Worm (Caenorhabditis elegans) whole organism, L4 larva: ENCODE data around the gene cct-1.

ENCODE experiments used
- F37D6.2 ChIP-seq: sonication (generic microtip); optimal IDR thresholded peaks from 2 replicates; lab custom pipeline; 2016; ENCODE audit warnings: mild to moderate bottlenecking, missing genetic modification characterization, missing compliant biosample characterization
- F44E2.7 ChIP-seq: fragments of 200-800 bp; sonication (Bioruptor generic); IDR thresholded peaks from 2 replicates; pipeline ENCODE4 v2.1.2; 2022; ENCODE audit warnings: missing genetic modification characterization, missing compliant biosample characterization
- R02D3.7 ChIP-seq: fragments of 150-350 bp; sonication (generic microtip); optimal IDR thresholded peaks from 3 replicates; lab custom pipeline; 2014; ENCODE audit warnings: missing biosample characterization, missing genetic modification characterization
- Y48G9A.11 ChIP-seq: fragments of 200-800 bp; sonication (Bioruptor generic); IDR thresholded peaks from 2 replicates; pipeline ENCODE4 v1.3.6; 2022; ENCODE audit warnings: missing genetic modification reagents, missing genetic modification characterization, missing compliant biosample characterization
- aha-1 ChIP-seq: fragments of 150-350 bp; peaks from one replicate; lab custom pipeline; 2014; ENCODE audit warnings: missing biosample characterization, missing genetic modification characterization
- aly-2 ChIP-seq: sonication (generic microtip); optimal IDR thresholded peaks from 2 replicates; lab custom pipeline; 2018; ENCODE audit warnings: missing biosample characterization, missing genetic modification characterization
- ama-1 ChIP-seq: fragments of 150-350 bp; optimal IDR thresholded peaks from 2 replicates; lab custom pipeline; 2014; ENCODE audit warnings: inconsistent platforms, mixed read lengths
- arid-1 ChIP-seq: fragments of 200-800 bp; sonication (Bioruptor generic); conservative IDR thresholded peaks from 2 replicates; pipeline ENCODE4 v1.3.6; 2022; ENCODE audit warnings: missing genetic modification reagents, missing genetic modification characterization, missing compliant biosample characterization
- ceh-28 ChIP-seq: fragments of 150-350 bp; optimal IDR thresholded peaks from 2 replicates; lab custom pipeline; 2014; ENCODE audit warnings: missing biosample characterization, missing genetic modification reagents, missing genetic modification characterization
- ceh-44 ChIP-seq: fragments of 200-800 bp; sonication (Bioruptor generic); IDR thresholded peaks from 2 replicates; pipeline ENCODE4 v1.3.6; 2022; ENCODE audit warnings: missing genetic modification reagents, missing genetic modification characterization, missing compliant biosample characterization
- ceh-62 ChIP-seq: sonication (generic microtip); optimal IDR thresholded peaks from 2 replicates; lab custom pipeline; 2017; ENCODE audit warnings: missing biosample characterization, missing genetic modification characterization
- ces-1 ChIP-seq: fragments of 150-350 bp; sonication (generic microtip); optimal IDR thresholded peaks from 4 replicates; lab custom pipeline; 2014; ENCODE audit warnings: missing biosample characterization, missing genetic modification reagents, missing genetic modification characterization
- cey-2 ChIP-seq: sonication (generic microtip); optimal IDR thresholded peaks from 3 replicates; lab custom pipeline; 2017; ENCODE audit warnings: missing genetic modification characterization, mild to moderate bottlenecking, missing compliant biosample characterization, antibody characterized with exemption, borderline replicate concordance; ENCODE audit not compliant: insufficient read depth
- daf-12 ChIP-seq: fragments of 150-350 bp; optimal IDR thresholded peaks from 2 replicates; lab custom pipeline; 2014; ENCODE audit warnings: missing biosample characterization, missing genetic modification reagents, missing genetic modification characterization
- daf-8 ChIP-seq: fragments of 200-800 bp; sonication (Bioruptor generic); IDR thresholded peaks from 2 replicates; pipeline ENCODE4 v1.3.6; 2022; ENCODE audit warnings: missing genetic modification characterization, missing compliant biosample characterization
- dve-1 ChIP-seq: sonication (generic microtip); optimal IDR thresholded peaks from 2 replicates; lab custom pipeline; 2017; ENCODE audit warnings: antibody characterized with exemption, mild to moderate bottlenecking, missing genetic modification characterization, missing compliant biosample characterization; ENCODE audit not compliant: insufficient read depth
- hlh-11 ChIP-seq: fragments of 200-800 bp; sonication (Bioruptor generic); optimal IDR thresholded peaks from 2 replicates; lab custom pipeline; 2018; ENCODE audit warnings: mild to moderate bottlenecking, missing genetic modification characterization, missing compliant biosample characterization
- hlh-30 ChIP-seq: sonication (generic microtip); optimal IDR thresholded peaks from 2 replicates; lab custom pipeline; 2017; ENCODE audit warnings: antibody characterized with exemption, mild to moderate bottlenecking, missing genetic modification characterization, missing compliant biosample characterization; ENCODE audit not compliant: insufficient read depth
- lim-7 ChIP-seq: fragments of 200-800 bp; sonication (Bioruptor generic); IDR thresholded peaks from 2 replicates; pipeline ENCODE4 v1.3.6; 2022; ENCODE audit warnings: missing genetic modification characterization, missing compliant biosample characterization
- lin-15B ChIP-seq: fragments of 150-350 bp; sonication (generic microtip); optimal IDR thresholded peaks from 3 replicates; lab custom pipeline; 2014; ENCODE audit warnings: missing biosample characterization, missing genetic modification characterization
- lin-29 ChIP-seq: fragments of 200-800 bp; sonication (Bioruptor generic); IDR thresholded peaks from 2 replicates; pipeline ENCODE4 v1.3.6; 2022; ENCODE audit warnings: missing genetic modification reagents, missing genetic modification characterization, missing compliant biosample characterization
- lin-38 ChIP-seq: fragments of 200-800 bp; sonication (Bioruptor generic); IDR thresholded peaks from 2 replicates; pipeline ENCODE4 v1.3.6; 2022; ENCODE audit warnings: missing genetic modification reagents, missing genetic modification characterization, missing compliant biosample characterization
- lin-39 ChIP-seq: fragments of 150-350 bp; optimal IDR thresholded peaks from 2 replicates; lab custom pipeline; 2014; ENCODE audit warnings: missing biosample characterization, missing genetic modification reagents, missing genetic modification characterization
- lir-3 ChIP-seq: sonication (generic microtip); optimal IDR thresholded peaks from 2 replicates; lab custom pipeline; 2016; ENCODE audit warnings: mild to moderate bottlenecking, missing genetic modification characterization, missing compliant biosample characterization
- lsy-2 ChIP-seq, 2 experiments: fragments of 150-350 bp in 1 of 2; sonication (generic microtip) in 1 of 2; optimal IDR thresholded peaks; 2 replicates each; lab custom pipeline; 2014 to 2017; ENCODE audit warnings: missing biosample characterization in 2 of 2, missing genetic modification characterization in 2 of 2
- mdl-1 ChIP-seq, 2 experiments: fragments of 150-350 bp in 1 of 2; sonication (generic microtip) in 1 of 2; optimal IDR thresholded peaks; 2 replicates each; lab custom pipeline; 2014 to 2017; ENCODE audit warnings: missing biosample characterization in 2 of 2, missing genetic modification characterization in 2 of 2
- mep-1 ChIP-seq: fragments of 150-350 bp; sonication (generic microtip); optimal IDR thresholded peaks from 3 replicates; lab custom pipeline; 2014; ENCODE audit warnings: missing biosample characterization, missing genetic modification characterization
- mxl-3 ChIP-seq: fragments of 200-800 bp; sonication (Bioruptor generic); optimal IDR thresholded peaks from 2 replicates; lab custom pipeline; 2018; ENCODE audit warnings: mild to moderate bottlenecking, missing genetic modification characterization, missing compliant biosample characterization
- nhr-10 ChIP-seq: fragments of 150-350 bp; optimal IDR thresholded peaks from 2 replicates; lab custom pipeline; 2014; ENCODE audit warnings: missing biosample characterization, missing genetic modification characterization
- nhr-11 ChIP-seq: fragments of 150-350 bp; optimal IDR thresholded peaks from 2 replicates; lab custom pipeline; 2014; ENCODE audit warnings: missing biosample characterization, missing genetic modification characterization
- nhr-25 ChIP-seq: sonication (generic microtip); optimal IDR thresholded peaks from 2 replicates; lab custom pipeline; 2017; ENCODE audit warnings: missing genetic modification characterization, mild to moderate bottlenecking, missing compliant biosample characterization, antibody characterized with exemption, moderate library complexity, borderline replicate concordance; ENCODE audit not compliant: insufficient read depth
- nhr-28 ChIP-seq: fragments of 150-350 bp; optimal IDR thresholded peaks from 2 replicates; lab custom pipeline; 2014; ENCODE audit warnings: missing biosample characterization, missing genetic modification characterization
- nhr-48 ChIP-seq: sonication (generic microtip); optimal IDR thresholded peaks from 2 replicates; lab custom pipeline; 2016; ENCODE audit warnings: mild to moderate bottlenecking, missing genetic modification characterization, missing compliant biosample characterization
- nhr-77 ChIP-seq: fragments of 150-350 bp; optimal IDR thresholded peaks from 2 replicates; lab custom pipeline; 2014; ENCODE audit warnings: missing biosample characterization, missing genetic modification characterization
- pha-4 ChIP-seq, 2 experiments: fragments of 150-350 bp in 1 of 2; fragments of 200-800 bp in 1 of 2; sonication (Bioruptor generic) in 1 of 2; IDR thresholded peaks in 1 of 2; optimal IDR thresholded peaks in 1 of 2; 2 replicates each; pipeline versions ENCODE4 v1.3.6 to Lab custom; 2014 to 2022; ENCODE audit warnings: missing genetic modification characterization in 2 of 2, missing genetic modification reagents in 2 of 2, missing biosample characterization in 1 of 2, missing compliant biosample characterization in 1 of 2
- rbr-2 ChIP-seq: sonication (generic microtip); optimal IDR thresholded peaks from 2 replicates; lab custom pipeline; 2016; ENCODE audit warnings: missing genotype, missing genetic modification characterization, missing compliant biosample characterization
- sdz-12 ChIP-seq: fragments of 200-800 bp; sonication (Bioruptor generic); optimal IDR thresholded peaks from 2 replicates; lab custom pipeline; 2018; ENCODE audit warnings: mild to moderate bottlenecking, missing genetic modification characterization, missing compliant biosample characterization
- spr-1 ChIP-seq: sonication (generic microtip); optimal IDR thresholded peaks from 2 replicates; lab custom pipeline; 2016; ENCODE audit warnings: mild to moderate bottlenecking, missing genetic modification characterization, missing compliant biosample characterization
- tag-97 ChIP-seq: fragments of 200-800 bp; sonication (Bioruptor generic); IDR thresholded peaks from 2 replicates; pipeline ENCODE4 v1.3.6; 2022; ENCODE audit warnings: missing genetic modification characterization, missing compliant biosample characterization
- tra-1 ChIP-seq: fragments of 200-800 bp; sonication (Bioruptor generic); IDR thresholded peaks from 2 replicates; pipeline ENCODE4 v1.3.6; 2022; ENCODE audit warnings: missing genetic modification reagents, missing genetic modification characterization, missing compliant biosample characterization
- unc-130 ChIP-seq: sonication (generic microtip); optimal IDR thresholded peaks from 2 replicates; lab custom pipeline; 2016; ENCODE audit warnings: missing genetic modification reagents, missing genetic modification characterization, missing compliant biosample characterization
- unc-39 ChIP-seq: sonication (generic microtip); optimal IDR thresholded peaks from 2 replicates; lab custom pipeline; 2017; ENCODE audit warnings: missing biosample characterization, missing genetic modification characterization
- unc-62 ChIP-seq, 3 experiments: fragments of 150-350 bp in 1 of 3; sonication (generic microtip); optimal IDR thresholded peaks in 2 of 3; peaks in 1 of 3; 1 replicate in 1 of 3; 2 replicates in 2 of 3; lab custom pipeline; 2014 to 2017; ENCODE audit warnings: missing biosample characterization in 3 of 3, missing genetic modification characterization in 3 of 3, missing genetic modification reagents in 3 of 3, missing genotype in 1 of 3
- zip-11 ChIP-seq: fragments of 200-800 bp; sonication (Bioruptor generic); IDR thresholded peaks from 2 replicates; pipeline ENCODE4 v1.3.6; 2022; ENCODE audit warnings: missing genetic modification characterization, missing compliant biosample characterization

cct-1 gene

DNA sequence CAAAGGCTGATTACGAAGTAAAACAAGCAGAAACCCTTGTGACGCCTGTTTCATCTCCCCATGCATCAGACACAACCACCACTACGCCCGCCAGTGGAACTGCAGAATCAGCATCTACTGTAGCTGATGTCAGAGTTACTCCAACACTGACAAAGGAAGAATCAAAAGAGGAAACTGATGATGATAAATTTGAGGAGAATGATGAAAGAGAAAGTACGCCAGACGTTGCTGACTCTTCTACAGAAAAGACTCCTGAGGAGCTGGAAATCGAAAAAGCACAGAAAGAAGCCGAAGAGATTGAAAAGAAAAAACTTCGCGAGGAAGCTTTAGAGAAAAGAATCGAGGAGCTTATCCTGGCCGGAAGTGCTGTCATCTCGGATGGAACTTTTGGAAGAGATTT, 33.0 kb downstream of the cct-1 start:
- no peak for TF ChIP-seq ces-1
- no peak for TF ChIP-seq nhr-10
- peak in 1 of 2 experiments; percentile 2 for TF ChIP-seq unc-62 (GFP tag; optimal IDR thresholded peaks at IDR 0.05 in 1 of 2; lab: Kevin White, UChicago)
- TF ChIP-seq unc-62 (tag; optimal IDR thresholded peaks at IDR 0.05; lab: Kevin White, UChicago): no peak
- TF ChIP-seq aha-1 (tag; lab: Kevin White, UChicago): peak; percentile 93
- TF ChIP-seq ceh-62 (tag; lab: Kevin White, UChicago): no peak

- TF ChIP-seq unc-62 (GFP tag; optimal IDR thresholded peaks at IDR 0.05 in 1 of 2; lab: Kevin White, UChicago) (peak in 1 of 2 experiments; percentile 96), unc-62 (tag; optimal IDR thresholded peaks at IDR 0.05; lab: Kevin White, UChicago) (no peak), F44E2.7 (no peak)
- TF ChIP-seq, all 104 proteins: peak for 1
These were observed 35.0 kb downstream of the cct-1 start for ce11 chrII:8220267-8220666.

ce11 chrII:8222309-8223065, 37.2 kb downstream of the cct-1 start, which contains the start of gene dab-1:
dab-1 (plus strand) TSS chrII:8222386.
- TF ChIP-seq hlh-30 (peak; percentile 76), lir-3 (tag; lab: Kevin White, UChicago) (no peak), lin-38 (GFP tag; lab: Robert Waterston, UW) (0 out of 2 replicates have a peak, but pooled peaks have one; percentile 24), cey-2 (tag; lab: Kevin White, UChicago) (peak; percentile 51), dve-1 (peak; percentile 39), nhr-48 (peak; percentile 22), nhr-25 (tag; lab: Kevin White, UChicago) (peak; percentile 25), zip-11 (GFP tag; lab: Robert Waterston, UW) (no peak), hlh-11 (peak; percentile 53), F37D6.2 (tag; lab: Kevin White, UChicago) (no peak), mdl-1 (tag; optimal IDR thresholded peaks at IDR 0.05; lab: Kevin White, UChicago) (peak; percentile 90 to 97), mep-1 (tag; lab: Kevin White, UChicago) (peak; percentile 56), lin-39 (tag; lab: Kevin White, UChicago) (no peak), ama-1 (no peak), unc-130 (GFP tag; lab: Kevin White, UChicago) (peak; percentile 24), nhr-28 (tag; lab: Kevin White, UChicago) (peak; percentile 85), aha-1 (tag; lab: Kevin White, UChicago) (peak; percentile 73), daf-12 (tag; lab: Kevin White, UChicago) (no peak), lsy-2 (tag; optimal IDR thresholded peaks at IDR 0.05; lab: Kevin White, UChicago) (peak in 1 of 2 experiments; percentile 25), pha-4 (GFP tag; IDR thresholded peaks at IDR 0.05; lab: Robert Waterston, UW) (no peak), pha-4 (tag; optimal IDR thresholded peaks at IDR 0.05; lab: Kevin White, UChicago) (no peak), mxl-3 (GFP tag; lab: Kevin White, UChicago) (peak; percentile 94), unc-62 (GFP tag; optimal IDR thresholded peaks at IDR 0.05 in 1 of 2; lab: Kevin White, UChicago) (peak in 1 of 2 experiments; percentile 75), unc-62 (tag; optimal IDR thresholded peaks at IDR 0.05; lab: Kevin White, UChicago) (no peak), nhr-77 (tag; lab: Kevin White, UChicago) (peak; percentile 41)

DNA sequence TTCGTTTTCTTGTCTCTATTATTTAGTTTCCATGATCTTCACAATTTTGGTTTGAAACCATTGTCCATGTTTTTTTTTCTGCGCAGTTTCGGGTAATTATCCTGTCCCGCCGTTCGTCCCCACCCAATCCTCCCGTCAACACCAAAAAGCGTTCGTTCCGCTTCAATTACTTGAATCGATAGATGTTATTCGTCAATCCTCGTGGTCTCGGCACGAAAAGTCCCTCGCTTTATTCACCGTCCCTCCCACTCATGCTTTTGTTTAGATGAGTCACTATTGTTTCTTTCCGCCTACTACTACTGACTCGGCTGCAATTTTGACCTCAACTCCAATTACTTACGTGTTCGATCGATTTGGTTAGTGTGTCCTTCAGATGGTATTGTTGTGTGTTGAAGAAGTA, 38.2 kb downstream of the cct-1 start:
- TF ChIP-seq lin-15B (tag; lab: Kevin White, UChicago) (no peak), mep-1 (tag; lab: Kevin White, UChicago) (no peak), unc-39 (tag; lab: Kevin White, UChicago) (no peak), tra-1 (no peak), sdz-12 (GFP tag; lab: Kevin White, UChicago) (no peak), lim-7 (no peak), arid-1 (no peak), daf-8 (GFP tag; lab: Robert Waterston, UW) (no peak), ceh-28 (peak; percentile 3), R02D3.7 (tag; lab: Kevin White, UChicago) (no peak), spr-1 (tag; lab: Kevin White, UChicago) (no peak), nhr-11 (no peak), ceh-44 (GFP tag; lab: Robert Waterston, UW) (no peak), pha-4 (GFP tag; IDR thresholded peaks at IDR 0.05; lab: Robert Waterston, UW) (no peak), pha-4 (tag; optimal IDR thresholded peaks at IDR 0.05; lab: Kevin White, UChicago) (peak; percentile 55), rbr-2 (tag; lab: Kevin White, UChicago) (no peak), Y48G9A.11 (GFP tag; lab: Robert Waterston, UW) (no peak), aly-2 (tag; lab: Kevin White, UChicago) (no peak), tag-97 (GFP tag; lab: Robert Waterston, UW) (no peak), lin-29 (no peak)
